Fruit fly (Drosophila melanogaster) whole organism, pupa: ENCODE data around the gene firl.

Experiments used
- CG15710 ChIP-seq: fragments of 200-800 bp; sonication (Bioruptor generic); optimal IDR thresholded peaks from 2 replicates; lab custom pipeline; 2018; ENCODE audit warnings: missing biosample characterization, mild to moderate bottlenecking, missing genetic modification characterization, moderate library complexity
- CG17806 ChIP-seq: fragments of 200-800 bp; sonication (Bioruptor generic); optimal IDR thresholded peaks from 2 replicates; lab custom pipeline; 2018; ENCODE audit warnings: missing biosample characterization, mild to moderate bottlenecking, missing genetic modification characterization, moderate library complexity
- CG32121 ChIP-seq: fragments of 200-800 bp; sonication (Bioruptor generic); IDR thresholded peaks from 2 replicates; pipeline ENCODE4 v1.3.6; 2022; ENCODE audit warnings: missing biosample characterization, missing genetic modification characterization
- D1 ChIP-seq: fragments of 200-800 bp; sonication (Bioruptor generic); optimal IDR thresholded peaks from 2 replicates; lab custom pipeline; 2018; ENCODE audit warnings: missing biosample characterization, mild to moderate bottlenecking, missing genetic modification characterization, moderate library complexity
- EcR ChIP-seq: fragments of 200-800 bp; sonication (Bioruptor generic); optimal IDR thresholded peaks from 3 replicates; lab custom pipeline; 2019; ENCODE audit warnings: missing biosample characterization, missing genetic modification characterization, mild to moderate bottlenecking, moderate library complexity, missing genetic modification reagents
- Ets98B ChIP-seq: fragments of 200-800 bp; sonication (Bioruptor generic); IDR thresholded peaks from 2 replicates; pipeline ENCODE4 v1.3.6; 2022; ENCODE audit warnings: missing biosample characterization, missing genetic modification characterization
- Pif1B ChIP-seq: fragments of 200-800 bp; sonication (Bioruptor generic); optimal IDR thresholded peaks from 3 replicates; lab custom pipeline; 2016; ENCODE audit warnings: missing biosample characterization, missing genetic modification characterization
- Snoo ChIP-seq: fragments of 200-800 bp; sonication (Bioruptor generic); optimal IDR thresholded peaks from 3 replicates; lab custom pipeline; 2017; ENCODE audit warnings: missing biosample characterization, mild to moderate bottlenecking, missing genetic modification characterization, inconsistent platforms

dm6 chr2L:12091522-12091921, 24.9 kb upstream of the firl start, which contains the start of gene Pex19:
- TF ChIP-seq EcR (GFP tag; lab: Kevin White, UChicago) = no peak
- TF ChIP-seq Pif1B (GFP tag; lab: Kevin White, UChicago) = no peak
- TF ChIP-seq CG32121 (GFP tag; lab: Robert Waterston, UW) = no peak
- no peak for TF ChIP-seq Snoo (tag; lab: Kevin White, UChicago)
- TF ChIP-seq CG17806 (tag; lab: Kevin White, UChicago) = no peak
- no peak for TF ChIP-seq D1 (tag; lab: Kevin White, UChicago)
- TF ChIP-seq CG15710 (tag; lab: Kevin White, UChicago) = no peak
- TF ChIP-seq Ets98B = no peak
